Worm (Caenorhabditis elegans): ENCODE data around the gene mrpl-11.

DNA sequence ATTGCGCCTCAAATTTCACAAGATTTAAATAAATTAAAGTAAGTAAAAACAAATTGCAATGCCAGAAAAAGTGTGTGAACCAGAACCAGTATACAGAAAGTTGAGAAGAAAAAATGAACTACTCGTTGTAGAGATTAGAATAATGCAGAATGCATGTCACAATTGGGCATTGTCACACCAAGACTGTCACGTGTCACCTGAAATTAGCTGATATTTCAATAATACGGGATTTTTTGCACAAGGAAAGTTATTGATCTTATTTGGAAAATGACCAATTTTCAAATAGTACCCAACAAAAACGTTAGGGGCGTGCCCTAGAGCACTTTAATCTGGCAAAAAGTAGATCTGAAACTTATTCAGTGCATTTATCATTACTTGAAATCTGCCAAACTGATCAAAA, 24.5 kb downstream of the mrpl-11 start:
- TF ChIP-seq unc-62 (GFP tag; optimal IDR thresholded peaks at IDR 0.05) (no peak), nhr-76 (tag; optimal IDR thresholded peaks at IDR 0.05) (no peak), nhr-12 (tag; optimal IDR thresholded peaks at IDR 0.05) (no peak), ztf-11 (tag; optimal IDR thresholded peaks at IDR 0.05) (no peak), ceh-43 (GFP tag; optimal IDR thresholded peaks at IDR 0.05) (no peak)
